Worm (Caenorhabditis elegans): ENCODE data around the gene clec-141.

DNA sequence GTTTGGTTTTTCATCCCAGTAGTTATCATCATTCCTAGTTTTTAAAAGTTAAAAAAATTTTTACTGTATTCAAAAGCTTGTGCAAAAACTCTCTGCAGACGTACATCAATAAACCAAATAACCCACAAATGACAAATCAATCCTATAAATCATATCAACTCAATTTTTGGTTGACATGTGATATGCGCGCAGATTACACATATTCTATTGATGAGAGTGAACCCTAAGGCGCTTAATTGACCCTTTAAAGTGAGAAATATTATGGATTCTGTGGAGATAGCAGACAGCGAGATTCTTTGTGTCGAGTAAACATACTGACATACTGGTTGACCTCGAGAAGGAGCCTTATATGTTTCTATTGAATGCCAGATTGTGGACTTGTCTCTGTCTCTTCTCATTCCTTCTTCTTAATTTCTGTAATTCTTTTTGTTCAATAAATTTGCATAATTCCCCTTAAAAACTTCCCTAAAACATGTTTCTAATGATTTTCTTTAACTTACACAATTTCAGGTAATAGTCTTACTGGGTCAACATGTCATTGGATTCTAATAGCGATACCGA lies 8.8 kb upstream of the clec-141 start, which contains the start of gene EEED8.2:
- TF ChIP-seq him-1 (tag; optimal IDR thresholded peaks at IDR 0.05) (no peak), W03F9.2 (tag; optimal IDR thresholded peaks at IDR 0.05) (no peak), dao-5 (tag; optimal IDR thresholded peaks at IDR 0.05) (no peak)

Measured in whole organism, L4/young adult.